Worm (Caenorhabditis elegans) whole organism, late embryonic: ENCODE data around the gene ttc-4.

ENCODE experiments used
- ama-1 ChIP-seq: fragments of 150-350 bp; optimal IDR thresholded peaks from 2 replicates; lab custom pipeline; 2014
- ceh-22 ChIP-seq: sonication (generic microtip); optimal IDR thresholded peaks from 2 replicates; lab custom pipeline; 2017; ENCODE audit warnings: missing biosample characterization, missing genetic modification characterization
- dve-1 ChIP-seq: sonication (generic microtip); optimal IDR thresholded peaks from 2 replicates; lab custom pipeline; 2017; ENCODE audit warnings: antibody characterized with exemption, mild to moderate bottlenecking, missing genetic modification characterization, missing compliant biosample characterization
- elt-2 ChIP-seq: sonication (generic microtip); optimal IDR thresholded peaks from 2 replicates; lab custom pipeline; 2016; ENCODE audit warnings: missing genetic modification reagents, missing genetic modification characterization, missing compliant biosample characterization
- fkh-10 ChIP-seq: fragments of 150-350 bp; optimal IDR thresholded peaks from 2 replicates; lab custom pipeline; 2014; ENCODE audit warnings: missing biosample characterization, missing genetic modification reagents, missing genetic modification characterization
- hlh-15 ChIP-seq: sonication (generic microtip); optimal IDR thresholded peaks from 2 replicates; lab custom pipeline; 2016; ENCODE audit warnings: missing genetic modification characterization, missing compliant biosample characterization
- lim-6 ChIP-seq: sonication (generic microtip); optimal IDR thresholded peaks from 2 replicates; lab custom pipeline; 2016; ENCODE audit warnings: missing genetic modification characterization, missing compliant biosample characterization
- lin-11 ChIP-seq: fragments of 200-800 bp; sonication (Bioruptor generic); optimal IDR thresholded peaks from 2 replicates; lab custom pipeline; 2018; ENCODE audit warnings: mild to moderate bottlenecking, missing genetic modification characterization, missing compliant biosample characterization
- odd-2 ChIP-seq: sonication (generic microtip); optimal IDR thresholded peaks from 2 replicates; lab custom pipeline; 2017; ENCODE audit warnings: antibody characterized with exemption, mild to moderate bottlenecking, missing genetic modification characterization, missing compliant biosample characterization
- pha-2 ChIP-seq: sonication (generic microtip); optimal IDR thresholded peaks from 2 replicates; lab custom pipeline; 2017; ENCODE audit warnings: mild to moderate bottlenecking, missing genetic modification characterization, missing compliant biosample characterization
- pha-4 ChIP-seq: fragments of 150-350 bp; optimal IDR thresholded peaks from 2 replicates; lab custom pipeline; 2018; ENCODE audit warnings: missing biosample characterization, missing genetic modification reagents, missing genetic modification characterization
- ref-2 ChIP-seq: sonication (generic microtip); optimal IDR thresholded peaks from 2 replicates; lab custom pipeline; 2016; ENCODE audit warnings: missing genetic modification characterization, missing compliant biosample characterization
- rnt-1 ChIP-seq: sonication (generic microtip); optimal IDR thresholded peaks from 2 replicates; lab custom pipeline; 2016; ENCODE audit warnings: missing genetic modification characterization, missing compliant biosample characterization

DNA sequence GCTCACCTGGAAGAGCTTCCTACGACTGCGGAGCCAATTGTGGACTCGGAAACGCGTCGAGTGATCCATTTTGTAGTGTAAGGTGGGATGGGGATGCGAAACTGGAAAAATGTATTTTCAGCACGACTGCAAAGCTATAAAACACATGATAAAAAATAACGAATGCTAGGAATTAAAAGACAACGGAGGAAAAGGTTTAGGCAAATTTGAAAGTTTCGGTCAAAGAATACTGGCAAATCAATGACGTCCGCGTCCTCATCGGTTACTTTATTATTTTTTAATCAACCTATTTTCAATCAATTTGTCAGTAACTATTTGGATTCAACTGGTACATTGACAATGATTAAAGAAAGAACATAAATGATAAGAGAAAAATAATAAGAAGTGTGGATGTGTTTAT is 13.2 kb downstream of the ttc-4 start, which contains the start of gene C17G10.7:
- TF ChIP-seq odd-2 (no peak), ama-1 (lab: Kevin White, UChicago) (no peak), hlh-15 (tag; lab: Kevin White, UChicago) (no peak), pha-4 (tag; lab: Kevin White, UChicago) (no peak), pha-2 (tag; lab: Kevin White, UChicago) (no peak), lim-6 (no peak), ceh-22 (no peak), rnt-1 (tag; lab: Kevin White, UChicago) (no peak), ref-2 (tag; lab: Kevin White, UChicago) (no peak), lin-11 (tag; lab: Kevin White, UChicago) (no peak), elt-2 (no peak), dve-1 (tag; lab: Kevin White, UChicago) (no peak), fkh-10 (GFP tag; lab: Kevin White, UChicago) (no peak)
